Worm (Caenorhabditis elegans) whole organism, L4 larva: Measurements from ENCODE around the gene ndx-6.

Experiments
- F49E8.2 ChIP-seq: sonication (generic microtip); optimal IDR thresholded peaks from 2 replicates; lab custom pipeline; 2016; ENCODE audit warnings: missing compliant biosample characterization, mild to moderate bottlenecking, missing genetic modification characterization, borderline replicate concordance
- T26A8.4 ChIP-seq: fragments of 200-800 bp; sonication (Bioruptor generic); IDR thresholded peaks from 2 replicates; pipeline ENCODE4 v1.3.6; 2022; ENCODE audit warnings: missing genetic modification characterization, missing compliant biosample characterization
- Y105C5A.15 ChIP-seq: fragments of 200-800 bp; sonication (Bioruptor generic); IDR thresholded peaks from 2 replicates; pipeline ENCODE4 v1.3.6; 2022; ENCODE audit warnings: missing genetic modification characterization, missing compliant biosample characterization
- Y48G9A.11 ChIP-seq: fragments of 200-800 bp; sonication (Bioruptor generic); IDR thresholded peaks from 2 replicates; pipeline ENCODE4 v1.3.6; 2022; ENCODE audit warnings: missing genetic modification reagents, missing genetic modification characterization, missing compliant biosample characterization
- Y5F2A.4 ChIP-seq: fragments of 200-800 bp; sonication (Bioruptor generic); optimal IDR thresholded peaks from 2 replicates; lab custom pipeline; 2018; ENCODE audit warnings: mild to moderate bottlenecking, missing genetic modification characterization, missing compliant biosample characterization
- Y75B8A.6 ChIP-seq: fragments of 200-800 bp; sonication (Bioruptor generic); IDR thresholded peaks from 2 replicates; pipeline ENCODE4 v1.3.6; 2022; ENCODE audit warnings: missing genetic modification reagents, missing genetic modification characterization, missing compliant biosample characterization
- ZK337.2 ChIP-seq: fragments of 200-800 bp; sonication (Bioruptor generic); IDR thresholded peaks from 2 replicates; pipeline ENCODE4 v1.3.6; 2022; ENCODE audit warnings: missing genetic modification reagents, missing genetic modification characterization, missing compliant biosample characterization
- aha-1 ChIP-seq: fragments of 150-350 bp; peaks from one replicate; lab custom pipeline; 2014; ENCODE audit warnings: missing biosample characterization, missing genetic modification characterization
- arid-1 ChIP-seq: fragments of 200-800 bp; sonication (Bioruptor generic); conservative IDR thresholded peaks from 2 replicates; pipeline ENCODE4 v1.3.6; 2022; ENCODE audit warnings: missing genetic modification reagents, missing genetic modification characterization, missing compliant biosample characterization
- attf-4 ChIP-seq: sonication (generic microtip); optimal IDR thresholded peaks from 3 replicates; lab custom pipeline; 2017; ENCODE audit warnings: missing biosample characterization, missing genetic modification characterization
- ceh-82 ChIP-seq: sonication (generic microtip); optimal IDR thresholded peaks from 2 replicates; lab custom pipeline; 2017; ENCODE audit warnings: missing biosample characterization, missing genetic modification characterization
- ces-1 ChIP-seq: fragments of 150-350 bp; sonication (generic microtip); optimal IDR thresholded peaks from 4 replicates; lab custom pipeline; 2014; ENCODE audit warnings: missing biosample characterization, missing genetic modification reagents, missing genetic modification characterization
- cey-2 ChIP-seq: sonication (generic microtip); optimal IDR thresholded peaks from 3 replicates; lab custom pipeline; 2017; ENCODE audit warnings: missing genetic modification characterization, mild to moderate bottlenecking, missing compliant biosample characterization, antibody characterized with exemption, borderline replicate concordance; ENCODE audit not compliant: insufficient read depth
- ctbp-1 ChIP-seq: fragments of 200-800 bp; sonication (Bioruptor generic); IDR thresholded peaks from 2 replicates; pipeline ENCODE4 v1.3.6; 2022; ENCODE audit warnings: missing genetic modification reagents, missing genetic modification characterization, missing compliant biosample characterization
- daf-12 ChIP-seq: fragments of 150-350 bp; optimal IDR thresholded peaks from 2 replicates; lab custom pipeline; 2014; ENCODE audit warnings: missing biosample characterization, missing genetic modification reagents, missing genetic modification characterization
- daf-16 ChIP-seq, 3 experiments: sonication (generic microtip); optimal IDR thresholded peaks; 2 replicates each; lab custom pipeline; 2016 to 2017; ENCODE audit warnings: missing genetic modification characterization in 3 of 3, missing genetic modification reagents in 3 of 3, mild to moderate bottlenecking in 2 of 3, missing compliant biosample characterization in 2 of 3, missing biosample characterization in 1 of 3, moderate library complexity in 1 of 3
- daf-19 ChIP-seq: fragments of 200-800 bp; sonication (Bioruptor generic); conservative IDR thresholded peaks from 2 replicates; pipeline ENCODE4 v1.3.6; 2022; ENCODE audit warnings: missing genetic modification characterization, missing compliant biosample characterization
- dmd-6 ChIP-seq: fragments of 200-800 bp; sonication (Bioruptor generic); IDR thresholded peaks from 2 replicates; pipeline ENCODE4 v1.3.6; 2022; ENCODE audit warnings: missing genetic modification reagents, missing genetic modification characterization, missing compliant biosample characterization
- duxl-1 ChIP-seq: sonication (generic microtip); optimal IDR thresholded peaks from 2 replicates; lab custom pipeline; 2016; ENCODE audit warnings: mild to moderate bottlenecking, missing genetic modification characterization, moderate library complexity, missing compliant biosample characterization; ENCODE audit not compliant: poor library complexity
- dve-1 ChIP-seq: sonication (generic microtip); optimal IDR thresholded peaks from 2 replicates; lab custom pipeline; 2017; ENCODE audit warnings: antibody characterized with exemption, mild to moderate bottlenecking, missing genetic modification characterization, missing compliant biosample characterization; ENCODE audit not compliant: insufficient read depth
- fkh-10 ChIP-seq: fragments of 150-350 bp; optimal IDR thresholded peaks from 2 replicates; lab custom pipeline; 2014; ENCODE audit warnings: missing biosample characterization, missing genetic modification reagents, missing genetic modification characterization
- hlh-30 ChIP-seq: sonication (generic microtip); optimal IDR thresholded peaks from 2 replicates; lab custom pipeline; 2017; ENCODE audit warnings: antibody characterized with exemption, mild to moderate bottlenecking, missing genetic modification characterization, missing compliant biosample characterization; ENCODE audit not compliant: insufficient read depth
- hmg-1.1 ChIP-seq: fragments of 200-800 bp; sonication (Bioruptor generic); IDR thresholded peaks from 2 replicates; pipeline ENCODE4 v1.3.6; 2022; ENCODE audit warnings: missing genetic modification reagents, missing genetic modification characterization, missing compliant biosample characterization
- lin-29 ChIP-seq: fragments of 200-800 bp; sonication (Bioruptor generic); IDR thresholded peaks from 2 replicates; pipeline ENCODE4 v1.3.6; 2022; ENCODE audit warnings: missing genetic modification reagents, missing genetic modification characterization, missing compliant biosample characterization
- lin-38 ChIP-seq: fragments of 200-800 bp; sonication (Bioruptor generic); IDR thresholded peaks from 2 replicates; pipeline ENCODE4 v1.3.6; 2022; ENCODE audit warnings: missing genetic modification reagents, missing genetic modification characterization, missing compliant biosample characterization
- lsy-2 ChIP-seq, 2 experiments: fragments of 150-350 bp in 1 of 2; sonication (generic microtip) in 1 of 2; optimal IDR thresholded peaks; 2 replicates each; lab custom pipeline; 2014 to 2017; ENCODE audit warnings: missing biosample characterization in 2 of 2, missing genetic modification characterization in 2 of 2
- mep-1 ChIP-seq: fragments of 150-350 bp; sonication (generic microtip); optimal IDR thresholded peaks from 3 replicates; lab custom pipeline; 2014; ENCODE audit warnings: missing biosample characterization, missing genetic modification characterization
- mxl-2 ChIP-seq: fragments of 200-800 bp; sonication (Bioruptor generic); conservative IDR thresholded peaks from 2 replicates; pipeline ENCODE4 v1.3.6; 2022; ENCODE audit warnings: missing genetic modification reagents, missing genetic modification characterization, missing compliant biosample characterization
- nhr-102 ChIP-seq: sonication (generic microtip); optimal IDR thresholded peaks from 2 replicates; lab custom pipeline; 2016; ENCODE audit warnings: mild to moderate bottlenecking, missing genetic modification characterization, moderate library complexity, missing compliant biosample characterization
- nhr-111 ChIP-seq: fragments of 200-800 bp; sonication (Bioruptor generic); optimal IDR thresholded peaks from 2 replicates; lab custom pipeline; 2018; ENCODE audit warnings: mild to moderate bottlenecking, missing genetic modification characterization, missing compliant biosample characterization
- nhr-28 ChIP-seq: fragments of 150-350 bp; optimal IDR thresholded peaks from 2 replicates; lab custom pipeline; 2014; ENCODE audit warnings: missing biosample characterization, missing genetic modification characterization
- nhr-41 ChIP-seq: fragments of 200-800 bp; sonication (Bioruptor generic); IDR thresholded peaks from 2 replicates; pipeline ENCODE4 v1.3.6; 2022; ENCODE audit warnings: missing genetic modification reagents, missing genetic modification characterization, missing compliant biosample characterization
- nhr-6 ChIP-seq: fragments of 150-350 bp; optimal IDR thresholded peaks from 2 replicates; lab custom pipeline; 2014; ENCODE audit warnings: missing biosample characterization, missing genetic modification characterization
- nhr-76 ChIP-seq: fragments of 150-350 bp; optimal IDR thresholded peaks from 2 replicates; lab custom pipeline; 2014; ENCODE audit warnings: missing biosample characterization, missing genetic modification characterization
- pha-4 ChIP-seq, 2 experiments: fragments of 150-350 bp in 1 of 2; fragments of 200-800 bp in 1 of 2; sonication (Bioruptor generic) in 1 of 2; IDR thresholded peaks in 1 of 2; optimal IDR thresholded peaks in 1 of 2; 2 replicates each; pipeline versions ENCODE4 v1.3.6 to Lab custom; 2014 to 2022; ENCODE audit warnings: missing genetic modification characterization in 2 of 2, missing genetic modification reagents in 2 of 2, missing biosample characterization in 1 of 2, missing compliant biosample characterization in 1 of 2
- rbr-2 ChIP-seq: sonication (generic microtip); optimal IDR thresholded peaks from 2 replicates; lab custom pipeline; 2016; ENCODE audit warnings: missing genotype, missing genetic modification characterization, missing compliant biosample characterization
- saeg-2 ChIP-seq: fragments of 200-800 bp; sonication (Bioruptor generic); IDR thresholded peaks from 2 replicates; pipeline ENCODE4 v1.3.6; 2022; ENCODE audit warnings: missing genetic modification reagents, missing genetic modification characterization, missing compliant biosample characterization
- set-16 ChIP-seq: fragments of 200-800 bp; sonication (Bioruptor generic); IDR thresholded peaks from 2 replicates; pipeline ENCODE4 v1.3.6; 2022; ENCODE audit warnings: missing genetic modification reagents, missing genetic modification characterization, missing compliant biosample characterization
- skn-1 ChIP-seq: fragments of 150-350 bp; optimal IDR thresholded peaks from 2 replicates; lab custom pipeline; 2014; ENCODE audit warnings: missing biosample characterization, missing genetic modification characterization
- tra-1 ChIP-seq: fragments of 200-800 bp; sonication (Bioruptor generic); IDR thresholded peaks from 2 replicates; pipeline ENCODE4 v1.3.6; 2022; ENCODE audit warnings: missing genetic modification reagents, missing genetic modification characterization, missing compliant biosample characterization
- unc-130 ChIP-seq: sonication (generic microtip); optimal IDR thresholded peaks from 2 replicates; lab custom pipeline; 2016; ENCODE audit warnings: missing genetic modification reagents, missing genetic modification characterization, missing compliant biosample characterization
- unc-62 ChIP-seq, 3 experiments: fragments of 150-350 bp in 1 of 3; sonication (generic microtip); optimal IDR thresholded peaks in 2 of 3; peaks in 1 of 3; 1 replicate in 1 of 3; 2 replicates in 2 of 3; lab custom pipeline; 2014 to 2017; ENCODE audit warnings: missing biosample characterization in 3 of 3, missing genetic modification characterization in 3 of 3, missing genetic modification reagents in 3 of 3, missing genotype in 1 of 3
- zag-1 ChIP-seq: fragments of 150-350 bp; optimal IDR thresholded peaks from 2 replicates; lab custom pipeline; 2014; ENCODE audit warnings: missing biosample characterization, missing genetic modification characterization

The ndx-6 gene

DNA sequence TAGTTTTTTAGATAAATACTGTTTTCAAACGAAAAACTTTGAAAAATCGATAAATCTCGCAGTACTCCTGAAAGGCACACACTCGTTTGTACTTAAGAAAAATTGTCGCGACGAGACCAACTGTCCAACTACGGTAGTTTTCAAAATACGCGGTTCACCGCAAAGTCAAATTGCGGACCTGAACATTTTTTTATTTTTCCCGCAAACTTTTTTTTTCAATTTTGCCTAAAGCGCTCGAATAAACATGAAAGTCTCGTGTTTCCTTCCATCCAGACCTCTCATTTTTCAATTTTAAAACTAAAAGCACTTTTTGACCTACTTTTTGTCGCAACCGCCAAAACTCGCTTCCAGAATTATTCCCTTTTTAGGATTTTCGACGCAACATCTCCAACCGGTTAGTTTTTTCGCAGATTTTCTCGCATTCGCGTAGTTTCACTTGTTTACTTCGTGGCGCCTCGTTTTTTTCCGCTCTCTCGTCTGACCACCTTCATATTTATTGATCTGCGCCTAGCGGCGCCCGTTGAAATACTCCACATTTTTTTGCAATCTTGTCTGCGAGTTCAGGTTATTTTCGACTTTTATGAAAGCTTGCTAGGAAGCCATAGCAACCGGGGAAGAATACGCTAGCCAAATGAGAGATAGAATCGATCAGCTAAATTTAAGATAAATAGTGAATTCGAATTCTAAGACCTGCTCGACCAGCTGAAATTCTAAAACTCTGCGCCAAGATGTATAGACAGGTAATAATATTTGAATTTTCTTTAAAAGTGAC is 12.0 kb downstream of the ndx-6 start, which contains the start of gene prdx-2:
TSS of gene prdx-2 (plus strand) at position 729 of the 772 bp plus-strand sequence.
- TF ChIP-seq unc-130 (GFP tag; lab: Kevin White, UChicago) = peak; percentile 56
- TF ChIP-seq nhr-76 = no peak
- TF ChIP-seq zag-1 (tag; lab: Kevin White, UChicago) = no peak
- TF ChIP-seq hlh-30 = no peak
- peak; percentile 22 for TF ChIP-seq aha-1 (tag; lab: Kevin White, UChicago)
- no peak for TF ChIP-seq nhr-6 (tag; lab: Kevin White, UChicago)
- TF ChIP-seq hmg-1.1 = 0 out of 2 replicates have a peak, but pooled peaks have one; percentile 30
- TF ChIP-seq attf-4 = no peak
- no peak for TF ChIP-seq Y5F2A.4 (GFP tag; lab: Kevin White, UChicago)
- TF ChIP-seq duxl-1 (tag; lab: Kevin White, UChicago) = no peak
- TF ChIP-seq T26A8.4 (GFP tag; lab: Robert Waterston, UW) = no peak
- no peak for TF ChIP-seq dmd-6 (GFP tag; lab: Robert Waterston, UW)
- TF ChIP-seq dve-1 (tag; lab: Kevin White, UChicago) = no peak
- no peak for TF ChIP-seq daf-12 (tag; lab: Kevin White, UChicago)
- TF ChIP-seq skn-1 (tag; lab: Kevin White, UChicago) = no peak
- no peak for TF ChIP-seq fkh-10 (GFP tag; lab: Kevin White, UChicago)
- no peak for TF ChIP-seq ZK337.2
- no peak for TF ChIP-seq set-16 (GFP tag; lab: Robert Waterston, UW)
- TF ChIP-seq lin-29 (GFP tag; lab: Robert Waterston, UW) = no peak
- no peak for TF ChIP-seq nhr-41 (GFP tag; lab: Robert Waterston, UW)
- no peak for TF ChIP-seq nhr-102
- TF ChIP-seq daf-19 (GFP tag; lab: Robert Waterston, UW) = no peak
- no peak for TF ChIP-seq daf-16 (GFP tag; optimal IDR thresholded peaks at IDR 0.05; lab: Kevin White, UChicago)
- TF ChIP-seq daf-16 (tag; optimal IDR thresholded peaks at IDR 0.05; lab: Kevin White, UChicago) = peak; percentile 32
- no peak for TF ChIP-seq nhr-28 (tag; lab: Kevin White, UChicago)
- TF ChIP-seq ceh-82 (tag; lab: Kevin White, UChicago) = no peak
- no peak for TF ChIP-seq cey-2 (tag; lab: Kevin White, UChicago)
- TF ChIP-seq mep-1 (tag; lab: Kevin White, UChicago) = no peak
- peak in 1 of 2 experiments; percentile 98 for TF ChIP-seq unc-62 (GFP tag; optimal IDR thresholded peaks at IDR 0.05 in 1 of 2; lab: Kevin White, UChicago)
- no peak for TF ChIP-seq unc-62 (tag; optimal IDR thresholded peaks at IDR 0.05; lab: Kevin White, UChicago)
- TF ChIP-seq Y75B8A.6 (GFP tag; lab: Robert Waterston, UW) = no peak
- no peak for TF ChIP-seq arid-1 (GFP tag; lab: Robert Waterston, UW)
- TF ChIP-seq tra-1 (GFP tag; lab: Robert Waterston, UW) = no peak
- TF ChIP-seq F49E8.2 = peak; percentile 18
- no peak for TF ChIP-seq saeg-2 (GFP tag; lab: Robert Waterston, UW)
- peak in 1 of 2 experiments; percentile 45 for TF ChIP-seq lsy-2 (tag; optimal IDR thresholded peaks at IDR 0.05; lab: Kevin White, UChicago)
- peak; percentile 58; the same call in 1 of the 2 replicates for TF ChIP-seq lin-38 (GFP tag; lab: Robert Waterston, UW)
- TF ChIP-seq mxl-2 (GFP tag; lab: Robert Waterston, UW) = no peak
- no peak for TF ChIP-seq nhr-111
- TF ChIP-seq ctbp-1 (GFP tag; lab: Robert Waterston, UW) = no peak
- TF ChIP-seq Y105C5A.15 (GFP tag; lab: Robert Waterston, UW) = no peak
- no peak for TF ChIP-seq ces-1 (GFP tag; lab: Kevin White, UChicago)
- TF ChIP-seq Y48G9A.11 (GFP tag; lab: Robert Waterston, UW) = peak; percentile 58; the same call in 1 of the 2 replicates
- TF ChIP-seq pha-4 (GFP tag; IDR thresholded peaks at IDR 0.05; lab: Robert Waterston, UW) = no peak
- no peak for TF ChIP-seq pha-4 (tag; optimal IDR thresholded peaks at IDR 0.05; lab: Kevin White, UChicago)
- TF ChIP-seq rbr-2 = no peak
- TF ChIP-seq, all 104 proteins: peak for 9
